Worm (Caenorhabditis elegans): ENCODE results near the gene hsp-1.

DNA sequence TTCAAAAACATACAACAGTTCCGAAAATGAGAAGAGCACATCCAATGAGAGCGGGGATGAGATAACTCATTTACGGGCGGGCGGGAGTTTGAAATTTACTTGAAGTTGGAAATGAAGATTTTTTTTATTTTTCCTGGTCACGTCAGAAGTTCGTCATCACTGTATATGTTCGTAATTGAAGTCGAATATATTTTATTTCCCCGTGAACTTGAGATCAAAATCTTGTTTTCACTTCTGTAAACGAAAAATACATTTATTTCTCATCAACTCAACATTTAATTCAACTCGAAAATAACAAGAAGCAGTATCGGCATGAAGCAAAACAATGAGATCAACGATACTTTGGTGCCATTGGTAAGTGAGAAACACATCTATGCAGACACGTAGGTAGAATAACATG is 37.6 kb downstream of the hsp-1 start, which contains the start of gene C49C3.20:
- TF ChIP-seq dpl-1 (GFP tag; optimal IDR thresholded peaks at IDR 0.05) = no peak
- TF ChIP-seq sptf-2 (GFP tag; optimal IDR thresholded peaks at IDR 0.05) = no peak
- no peak for TF ChIP-seq sea-2 (GFP tag; IDR thresholded peaks at IDR 0.05)
- TF ChIP-seq ccch-3 (GFP tag; optimal IDR thresholded peaks at IDR 0.05) = no peak
- no peak for TF ChIP-seq mcd-1 (GFP tag; IDR thresholded peaks at IDR 0.05)
- no peak for TF ChIP-seq atf-7 (tag; optimal IDR thresholded peaks at IDR 0.05)

All from whole organism, young adult.